Fruit fly (Drosophila melanogaster): ENCODE results near the gene sunz.

dm6 chr3R:6667245-6667644 is 37.3 kb downstream of the sunz start:
- TF ChIP-seq Dll (optimal IDR thresholded peaks at IDR 0.05) (no peak), pan (optimal IDR thresholded peaks at IDR 0.05) (no peak)

Measured in whole organism.